Worm (Caenorhabditis elegans) whole organism, L3 larva: ENCODE results near the gene T09A5.14.

Experiments
- R02D3.7 ChIP-seq: fragments of 150-350 bp; optimal IDR thresholded peaks from 2 replicates; lab custom pipeline; 2014; ENCODE audit warnings: missing biosample characterization, missing genetic modification characterization
- aly-2 ChIP-seq: fragments of 150-350 bp; optimal IDR thresholded peaks from 2 replicates; lab custom pipeline; 2014; ENCODE audit warnings: missing biosample characterization, missing genetic modification characterization
- elt-3 ChIP-seq, 3 experiments: fragments of 150-350 bp in 1 of 3; sonication (generic microtip) in 2 of 3; optimal IDR thresholded peaks; 2 replicates in 2 of 3; 4 replicates in 1 of 3; lab custom pipeline; 2014 to 2017; ENCODE audit warnings: missing biosample characterization in 3 of 3, missing genetic modification characterization in 3 of 3
- nhr-12 ChIP-seq: fragments of 150-350 bp; optimal IDR thresholded peaks from 2 replicates; lab custom pipeline; 2014; ENCODE audit warnings: missing biosample characterization, missing genetic modification characterization
- nhr-237 ChIP-seq: fragments of 150-350 bp; optimal IDR thresholded peaks from 2 replicates; lab custom pipeline; 2014; ENCODE audit warnings: missing biosample characterization, missing genetic modification characterization
- snpc-4 ChIP-seq: fragments of 150-350 bp; optimal IDR thresholded peaks from 2 replicates; lab custom pipeline; 2014; ENCODE audit warnings: missing biosample characterization, missing genetic modification characterization

- TF ChIP-seq snpc-4 = no peak
- TF ChIP-seq R02D3.7 (tag; lab: Kevin White, UChicago) = no peak
- no peak for TF ChIP-seq elt-3 (tag; optimal IDR thresholded peaks at IDR 0.05; lab: Kevin White, UChicago)
- TF ChIP-seq nhr-12 (tag; lab: Kevin White, UChicago) = no peak
- no peak for TF ChIP-seq aly-2 (tag; lab: Kevin White, UChicago)
- TF ChIP-seq nhr-237 (tag; lab: Kevin White, UChicago) = no peak
Measured at ce11 chrII:7879266-7879718, 47.1 kb downstream of the T09A5.14 start, which contains the start of the genes vha-4 and T01H3.5.
